Fruit fly (Drosophila melanogaster) whole organism, embryonic: Measurements from ENCODE around the gene Pdcd4.

ENCODE experiments used
- Adf1 ChIP-seq: fragments of 200-800 bp; sonication (Bioruptor generic); IDR thresholded peaks from 2 replicates; pipeline ENCODE4 v1.3.6; 2022; ENCODE audit warnings: missing biosample characterization, missing genetic modification characterization
- B-H1 ChIP-seq: fragments of 200-800 bp; sonication (Bioruptor generic); IDR thresholded peaks from 3 replicates; pipeline ENCODE4 v1.3.6; 2022; ENCODE audit warnings: missing biosample characterization, missing genetic modification characterization
- Bgb ChIP-seq: fragments of 200-800 bp; sonication (Bioruptor generic); IDR thresholded peaks from 2 replicates; pipeline ENCODE4 v1.3.6; 2022; ENCODE audit warnings: missing biosample characterization, missing genetic modification characterization; ENCODE audit not compliant: partially characterized antibody
- CG12769 ChIP-seq: fragments of 200-800 bp; sonication (Bioruptor generic); optimal IDR thresholded peaks from 2 replicates; lab custom pipeline; 2019; ENCODE audit warnings: missing biosample characterization, mild to moderate bottlenecking, missing genetic modification characterization, moderate library complexity
- CG14014 ChIP-seq: fragments of 200-800 bp; sonication (Bioruptor generic); IDR thresholded peaks from 2 replicates; pipeline ENCODE4 v1.3.6; 2022; ENCODE audit warnings: missing biosample characterization, missing genetic modification characterization
- CG15269 ChIP-seq: fragments of 200-800 bp; sonication (Bioruptor generic); optimal IDR thresholded peaks from 2 replicates; lab custom pipeline; 2018; ENCODE audit warnings: missing biosample characterization, mild to moderate bottlenecking, missing genetic modification characterization, moderate library complexity
- CG15514 ChIP-seq: fragments of 200-800 bp; sonication (Bioruptor generic); optimal IDR thresholded peaks from 3 replicates; lab custom pipeline; 2017; ENCODE audit warnings: missing biosample characterization, missing genetic modification characterization, mild to moderate bottlenecking, moderate library complexity, missing genetic modification reagents
- CG1602 ChIP-seq: fragments of 200-800 bp; sonication (Bioruptor generic); optimal IDR thresholded peaks from 3 replicates; lab custom pipeline; 2016; ENCODE audit warnings: missing biosample characterization, missing genetic modification characterization
- CG2199 ChIP-seq: fragments of 200-800 bp; sonication (Bioruptor generic); IDR thresholded peaks from 3 replicates; pipeline ENCODE4 v1.3.6; 2022; ENCODE audit warnings: missing biosample characterization, missing genetic modification characterization
- CG4707 ChIP-seq: fragments of 200-800 bp; sonication (Bioruptor generic); optimal IDR thresholded peaks from 2 replicates; lab custom pipeline; 2018; ENCODE audit warnings: missing biosample characterization, mild to moderate bottlenecking, missing genetic modification characterization, moderate library complexity
- CG4820 ChIP-seq: fragments of 200-800 bp; sonication (Bioruptor generic); optimal IDR thresholded peaks from 3 replicates; lab custom pipeline; 2016; ENCODE audit warnings: missing biosample characterization, missing genetic modification characterization
- CG5180 ChIP-seq: fragments of 200-800 bp; sonication (Bioruptor generic); optimal IDR thresholded peaks from 3 replicates; lab custom pipeline; 2017; ENCODE audit warnings: missing biosample characterization, missing genetic modification characterization, mild to moderate bottlenecking, moderate library complexity, missing genetic modification reagents
- CG6854 ChIP-seq: fragments of 200-800 bp; sonication (Bioruptor generic); optimal IDR thresholded peaks from 3 replicates; lab custom pipeline; 2017; ENCODE audit warnings: missing biosample characterization, mild to moderate bottlenecking, missing genetic modification characterization
- CG7745 ChIP-seq: fragments of 200-800 bp; sonication (Bioruptor generic); optimal IDR thresholded peaks from 2 replicates; lab custom pipeline; 2018; ENCODE audit warnings: missing biosample characterization, mild to moderate bottlenecking, missing genetic modification characterization, moderate library complexity
- CG8765 ChIP-seq: fragments of 200-800 bp; sonication (Bioruptor generic); IDR thresholded peaks from 2 replicates; pipeline ENCODE4 v1.3.6; 2022; ENCODE audit warnings: missing biosample characterization, missing genetic modification characterization
- Doc3 ChIP-seq: fragments of 200-800 bp; sonication (Bioruptor generic); IDR thresholded peaks from 3 replicates; pipeline ENCODE4 v1.3.6; 2022; ENCODE audit warnings: missing biosample characterization, missing genetic modification characterization; ENCODE audit not compliant: partially characterized antibody
- ERR ChIP-seq: fragments of 200-800 bp; sonication (Bioruptor generic); optimal IDR thresholded peaks from 2 replicates; lab custom pipeline; 2016; ENCODE audit warnings: missing biosample characterization, missing genetic modification characterization
- Hmx ChIP-seq: fragments of 200-800 bp; sonication (Bioruptor generic); optimal IDR thresholded peaks from 2 replicates; lab custom pipeline; 2016; ENCODE audit warnings: missing biosample characterization, missing genetic modification characterization
- Hr39 ChIP-seq: fragments of >200 bp; optimal IDR thresholded peaks from 2 replicates; lab custom pipeline; 2017
- Lim3 ChIP-seq: fragments of 200-800 bp; sonication (Bioruptor generic); IDR thresholded peaks from 2 replicates; pipeline ENCODE4 v1.3.6; 2022; ENCODE audit warnings: missing biosample characterization, missing genetic modification characterization
- Med ChIP-seq: fragments of 200-800 bp; sonication (Bioruptor generic); peaks from one replicate; lab custom pipeline; 2016; ENCODE audit warnings: missing biosample characterization, missing genetic modification characterization, mild to moderate bottlenecking, inconsistent platforms, moderate library complexity
- Nf-YA ChIP-seq: fragments of 200-800 bp; sonication (Bioruptor generic); IDR thresholded peaks from 2 replicates; pipeline ENCODE4 v1.3.6; 2022; ENCODE audit warnings: missing biosample characterization, missing genetic modification characterization
- Oli ChIP-seq: fragments of 200-800 bp; sonication (Bioruptor generic); optimal IDR thresholded peaks from 2 replicates; lab custom pipeline; 2018; ENCODE audit warnings: missing biosample characterization, mild to moderate bottlenecking, missing genetic modification characterization, moderate library complexity
- Ravus ChIP-seq: fragments of 200-800 bp; sonication (Bioruptor generic); IDR thresholded peaks from 2 replicates; pipeline ENCODE4 v1.3.6; 2022; ENCODE audit warnings: missing biosample characterization, missing genetic modification characterization
- Rx ChIP-seq: fragments of 200-800 bp; sonication (Bioruptor generic); IDR thresholded peaks from 2 replicates; pipeline ENCODE4 v1.3.6; 2022; ENCODE audit warnings: missing biosample characterization, missing genetic modification characterization
- Sox102F ChIP-seq: fragments of 200-800 bp; sonication (Bioruptor generic); optimal IDR thresholded peaks from 2 replicates; lab custom pipeline; 2018; ENCODE audit warnings: missing biosample characterization, mild to moderate bottlenecking, missing genetic modification characterization, moderate library complexity
- Tbp ChIP-seq: fragments of >200 bp; optimal IDR thresholded peaks from 2 replicates; lab custom pipeline; 2018; ENCODE audit warnings: missing biosample characterization, missing genetic modification characterization
- Vsx1 ChIP-seq: fragments of 200-800 bp; sonication (Bioruptor generic); optimal IDR thresholded peaks from 2 replicates; lab custom pipeline; 2017; ENCODE audit warnings: missing biosample characterization, mild to moderate bottlenecking, missing genetic modification characterization, missing genetic modification reagents
- ac ChIP-seq: fragments of 200-800 bp; sonication (Bioruptor generic); optimal IDR thresholded peaks from 3 replicates; lab custom pipeline; 2017; ENCODE audit warnings: missing biosample characterization, mild to moderate bottlenecking, missing genetic modification characterization
- cwo ChIP-seq: fragments of 200-800 bp; sonication (Bioruptor generic); optimal IDR thresholded peaks from 3 replicates; lab custom pipeline; 2017; ENCODE audit warnings: missing biosample characterization, missing genetic modification characterization, mild to moderate bottlenecking, moderate library complexity, missing genetic modification reagents
- disco-r ChIP-seq: fragments of 200-800 bp; sonication (Bioruptor generic); optimal IDR thresholded peaks from 2 replicates; lab custom pipeline; 2016; ENCODE audit warnings: missing biosample characterization, missing genetic modification characterization
- dmrt99B ChIP-seq: fragments of 200-800 bp; sonication (Bioruptor generic); optimal IDR thresholded peaks from 2 replicates; lab custom pipeline; 2018; ENCODE audit warnings: missing biosample characterization, mild to moderate bottlenecking, missing genetic modification characterization, moderate library complexity
- fd64A ChIP-seq: fragments of 200-800 bp; sonication (Bioruptor generic); optimal IDR thresholded peaks from 3 replicates; lab custom pipeline; 2018; ENCODE audit warnings: missing biosample characterization, mild to moderate bottlenecking, missing genetic modification characterization
- gce ChIP-seq: fragments of 200-800 bp; sonication (Bioruptor generic); IDR thresholded peaks from 3 replicates; pipeline ENCODE4 v1.3.6; 2022; ENCODE audit warnings: missing biosample characterization, missing genetic modification characterization
- gem ChIP-seq: fragments of 200-800 bp; sonication (Bioruptor generic); optimal IDR thresholded peaks from 2 replicates; lab custom pipeline; 2019; ENCODE audit warnings: missing biosample characterization, mild to moderate bottlenecking, missing genetic modification characterization, moderate library complexity
- kah ChIP-seq: fragments of 200-800 bp; sonication (Bioruptor generic); optimal IDR thresholded peaks from 2 replicates; lab custom pipeline; 2018; ENCODE audit warnings: missing biosample characterization, mild to moderate bottlenecking, missing genetic modification characterization
- ken ChIP-seq: fragments of 200-800 bp; sonication (Bioruptor generic); IDR thresholded peaks from 3 replicates; pipeline ENCODE4 v1.3.6; 2022; ENCODE audit warnings: missing biosample characterization, missing genetic modification characterization
- lola ChIP-seq, 3 experiments: fragments of >200 bp in 2 of 3; fragments of 200-800 bp in 1 of 3; sonication (Bioruptor generic) in 1 of 3; optimal IDR thresholded peaks; 2 replicates each; lab custom pipeline; 2017 to 2019; ENCODE audit warnings: missing biosample characterization in 3 of 3, missing genetic modification characterization in 3 of 3, mild to moderate bottlenecking in 1 of 3, moderate library complexity in 1 of 3
- lov ChIP-seq, 2 experiments: fragments of 200-800 bp in 1 of 2; fragments of >200 bp in 1 of 2; sonication (Bioruptor generic) in 1 of 2; IDR thresholded peaks in 1 of 2; optimal IDR thresholded peaks in 1 of 2; 2 replicates in 1 of 2; 3 replicates in 1 of 2; pipeline versions ENCODE4 v1.3.6 to Lab custom; 2017 to 2022; ENCODE audit warnings: missing biosample characterization in 1 of 2, missing genetic modification characterization in 1 of 2
- nau ChIP-seq: fragments of 200-800 bp; sonication (Bioruptor generic); optimal IDR thresholded peaks from 3 replicates; lab custom pipeline; 2017; ENCODE audit warnings: missing biosample characterization, mild to moderate bottlenecking, missing genetic modification characterization, missing genetic modification reagents
- nmo ChIP-seq: fragments of 200-800 bp; sonication (Bioruptor generic); optimal IDR thresholded peaks from 2 replicates; lab custom pipeline; 2018; ENCODE audit warnings: missing biosample characterization, mild to moderate bottlenecking, missing genetic modification characterization, moderate library complexity
- pita ChIP-seq: fragments of 200-800 bp; sonication (Bioruptor generic); optimal IDR thresholded peaks from 2 replicates; lab custom pipeline; 2017; ENCODE audit warnings: missing biosample characterization, mild to moderate bottlenecking, missing genetic modification characterization
- pzg ChIP-seq: fragments of 200-800 bp; sonication (Bioruptor generic); optimal IDR thresholded peaks from 3 replicates; lab custom pipeline; 2018; ENCODE audit warnings: missing biosample characterization, mild to moderate bottlenecking, missing genetic modification characterization, moderate library complexity
- repo ChIP-seq: fragments of 200-800 bp; sonication (Bioruptor generic); optimal IDR thresholded peaks from 2 replicates; lab custom pipeline; 2016; ENCODE audit warnings: missing biosample characterization, missing genetic modification characterization
- slbo ChIP-seq: fragments of 200-800 bp; sonication (Bioruptor generic); IDR thresholded peaks from 2 replicates; pipeline ENCODE4 v1.3.6; 2022; ENCODE audit warnings: missing biosample characterization, missing genetic modification characterization
- toy ChIP-seq: fragments of 200-800 bp; sonication (Bioruptor generic); IDR thresholded peaks from 2 replicates; pipeline ENCODE4 v1.3.6; 2022; ENCODE audit warnings: missing biosample characterization, missing genetic modification characterization
- trh ChIP-seq: fragments of 200-800 bp; sonication (Bioruptor generic); optimal IDR thresholded peaks from 2 replicates; lab custom pipeline; 2016; ENCODE audit warnings: missing biosample characterization, missing genetic modification characterization
- vfl ChIP-seq: fragments of 200-800 bp; sonication (Bioruptor generic); optimal IDR thresholded peaks from 2 replicates; lab custom pipeline; 2016; ENCODE audit warnings: missing biosample characterization, missing genetic modification characterization
- zen ChIP-seq: fragments of 200-800 bp; sonication (Bioruptor generic); optimal IDR thresholded peaks from 3 replicates; lab custom pipeline; 2018; ENCODE audit warnings: missing biosample characterization, mild to moderate bottlenecking, missing genetic modification characterization, moderate library complexity

Pdcd4 gene

DNA sequence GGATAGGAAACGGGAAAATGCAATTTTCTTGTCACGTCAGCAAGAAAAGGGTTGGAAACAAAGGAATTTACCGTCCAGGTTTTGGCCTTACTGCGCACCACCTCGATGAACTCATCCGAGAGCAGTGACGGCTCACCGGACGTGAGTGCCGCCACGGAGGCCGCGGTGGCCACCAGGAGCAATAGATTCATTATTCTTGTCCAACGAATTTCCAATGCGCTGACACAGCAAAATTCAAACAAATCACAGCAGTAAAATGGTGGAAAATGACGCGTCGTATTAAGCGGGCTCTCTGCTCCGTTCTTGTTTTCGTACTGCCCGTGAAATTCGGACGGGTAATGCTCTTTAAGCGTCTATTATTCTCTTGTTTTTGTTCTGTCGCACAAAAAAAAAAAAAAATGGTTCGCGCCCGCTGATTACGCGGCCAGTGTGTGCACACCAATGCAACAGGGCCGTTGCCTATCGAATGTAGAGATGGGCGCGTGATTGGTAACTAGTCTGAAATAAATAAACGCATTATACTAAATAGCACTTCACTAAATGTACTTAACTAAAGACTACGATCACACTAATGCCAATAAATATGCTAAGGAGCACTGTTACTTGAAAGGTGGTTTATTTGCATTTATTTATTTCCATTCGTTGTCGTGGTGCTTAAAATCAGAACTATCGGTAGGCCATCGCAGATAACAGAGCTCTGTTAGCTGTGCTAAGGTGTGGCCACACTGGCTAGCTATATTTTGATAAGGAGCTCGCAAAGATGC, 26.7 kb upstream of the Pdcd4 start, which contains the start of the genes CtsB and amrt (continued):
- no peak for TF ChIP-seq toy (GFP tag; lab: Robert Waterston, UW)
- no peak for TF ChIP-seq lov (optimal IDR thresholded peaks at IDR 0.05; lab: Kevin White, UChicago)
- TF ChIP-seq lov (GFP tag; IDR thresholded peaks at IDR 0.05; lab: Robert Waterston, UW), result no peak
- TF ChIP-seq nau (GFP tag; lab: Kevin White, UChicago), result no peak
- TF ChIP-seq pzg (GFP tag; lab: Kevin White, UChicago), result peak; percentile 68
- peak; percentile 34 for TF ChIP-seq CG1602 (GFP tag; lab: Kevin White, UChicago)
- no peak for TF ChIP-seq Nf-YA (GFP tag; lab: Robert Waterston, UW)
- TF ChIP-seq CG12769, result peak; percentile 59
- TF ChIP-seq gem (tag; lab: Kevin White, UChicago), result peak; percentile 47
- no peak for TF ChIP-seq Tbp
- no peak for TF ChIP-seq trh (GFP tag; lab: Kevin White, UChicago)
- TF ChIP-seq Adf1 (GFP tag; lab: Robert Waterston, UW), result no peak
- TF ChIP-seq CG5180 (GFP tag; lab: Kevin White, UChicago), result no peak
- no peak for TF ChIP-seq Lim3 (GFP tag; lab: Robert Waterston, UW)
- TF ChIP-seq CG6854 (GFP tag; lab: Kevin White, UChicago), result no peak
- peak in 1 of 3 experiments; percentile 42 for TF ChIP-seq lola (GFP tag; optimal IDR thresholded peaks at IDR 0.05; lab: Kevin White, UChicago)
- no peak for TF ChIP-seq Hr39 (lab: Kevin White, UChicago)
- TF ChIP-seq pita, result no peak
- no peak for TF ChIP-seq Ravus (GFP tag; lab: Robert Waterston, UW)
- no peak for TF ChIP-seq dmrt99B (tag; lab: Kevin White, UChicago)
- no peak for TF ChIP-seq vfl (GFP tag; lab: Kevin White, UChicago)
- TF ChIP-seq slbo, result peak; percentile 68
- TF ChIP-seq CG4707 (GFP tag; lab: Kevin White, UChicago), result no peak
- TF ChIP-seq B-H1, result no peak
- TF ChIP-seq disco-r (GFP tag; lab: Kevin White, UChicago), result no peak
- no peak for TF ChIP-seq CG15269 (tag; lab: Kevin White, UChicago)
- peak; percentile 78 for TF ChIP-seq Bgb (GFP tag; lab: Robert Waterston, UW)
- no peak for TF ChIP-seq ken
- TF ChIP-seq repo (GFP tag; lab: Kevin White, UChicago), result peak; percentile 29
- peak; percentile 56; the same call in 1 of the 3 replicates for TF ChIP-seq Doc3
- no peak for TF ChIP-seq Sox102F (GFP tag; lab: Kevin White, UChicago)
- TF ChIP-seq ERR, result peak; percentile 50
- TF ChIP-seq ac (GFP tag; lab: Kevin White, UChicago), result no peak
- TF ChIP-seq CG8765 (GFP tag; lab: Robert Waterston, UW), result no peak
- no peak for TF ChIP-seq kah (GFP tag; lab: Kevin White, UChicago)
- no peak for TF ChIP-seq cwo (GFP tag; lab: Kevin White, UChicago)
- TF ChIP-seq CG15514 (GFP tag; lab: Kevin White, UChicago), result peak; percentile 79
- TF ChIP-seq CG2199 (GFP tag; lab: Robert Waterston, UW), result no peak
- no peak for TF ChIP-seq CG14014 (GFP tag; lab: Robert Waterston, UW)
- TF ChIP-seq nmo, result peak; percentile 76
- TF ChIP-seq Vsx1 (GFP tag; lab: Kevin White, UChicago), result no peak
- no peak for TF ChIP-seq Rx (GFP tag; lab: Robert Waterston, UW)
- peak; percentile 93 for TF ChIP-seq Med (GFP tag; lab: Kevin White, UChicago)
- no peak for TF ChIP-seq fd64A
- peak; percentile 40 for TF ChIP-seq zen (tag; lab: Kevin White, UChicago)
- no peak for TF ChIP-seq gce (GFP tag; lab: Robert Waterston, UW)
- no peak for TF ChIP-seq CG7745 (tag; lab: Kevin White, UChicago)
- peak; percentile 2 for TF ChIP-seq CG4820
- TF ChIP-seq Oli (tag; lab: Kevin White, UChicago), result peak; percentile 12
- TF ChIP-seq Hmx, result no peak
